Fruit fly (Drosophila melanogaster): ENCODE measurements around the gene CG11504.

The CG11504 gene

dm6 chr3R:30021009-30021408, 23.3 kb downstream of the CG11504 start (continued):
- TF ChIP-seq CG17568 (GFP tag; optimal IDR thresholded peaks at IDR 0.05) (no peak), otp (GFP tag; IDR thresholded peaks at IDR 0.05) (no peak), CG10147 (GFP tag; optimal IDR thresholded peaks at IDR 0.05) (no peak), eyg (GFP tag; optimal IDR thresholded peaks at IDR 0.05) (no peak), Chrac-16 (GFP tag; optimal IDR thresholded peaks at IDR 0.05) (no peak), CG9609 (GFP tag; optimal IDR thresholded peaks at IDR 0.05) (no peak), Dref (GFP tag; IDR thresholded peaks at IDR 0.05) (no peak), Hmr (GFP tag; optimal IDR thresholded peaks at IDR 0.05) (no peak), D (optimal IDR thresholded peaks at IDR 0.05) (no peak), D (GFP tag; optimal IDR thresholded peaks at IDR 0.05) (peak; percentile 17), Sry-δ (GFP tag; optimal IDR thresholded peaks at IDR 0.05) (no peak), Awh (GFP tag; IDR thresholded peaks at IDR 0.05) (0 out of 2 replicates have a peak, but pooled peaks have one; percentile 46), ems (GFP tag; optimal IDR thresholded peaks at IDR 0.05) (no peak), CG17328 (GFP tag; IDR thresholded peaks at IDR 0.05) (no peak), CG14014 (GFP tag; IDR thresholded peaks at IDR 0.05) (0 out of 2 replicates have a peak, but pooled peaks have one; percentile 27), nmo (GFP tag; optimal IDR thresholded peaks at IDR 0.05) (peak; percentile 12), da (GFP tag; optimal IDR thresholded peaks at IDR 0.05) (no peak), caup (GFP tag; optimal IDR thresholded peaks at IDR 0.05; ENCODE audit: severe bottlenecking) (no peak), Gsc (GFP tag; IDR thresholded peaks at IDR 0.05) (no peak), grau (tag; optimal IDR thresholded peaks at IDR 0.05) (peak; percentile 23), CG2889 (GFP tag; IDR thresholded peaks at IDR 0.05) (no peak), zen2 (GFP tag; IDR thresholded peaks at IDR 0.05; ENCODE audit: partially characterized antibody) (no peak), CG12236 (GFP tag; optimal IDR thresholded peaks at IDR 0.05) (no peak), CG2120 (GFP tag; optimal IDR thresholded peaks at IDR 0.05) (peak; percentile 10), pb (GFP tag; optimal IDR thresholded peaks at IDR 0.05) (no peak), CG13775 (GFP tag; optimal IDR thresholded peaks at IDR 0.05) (no peak), CG6689 (GFP tag; IDR thresholded peaks at IDR 0.05) (peak; percentile 44; the same call in 1 of the 2 replicates), CG9797 (GFP tag; optimal IDR thresholded peaks at IDR 0.05) (no peak), klu (GFP tag; IDR thresholded peaks at IDR 0.05) (no peak), run (tag; optimal IDR thresholded peaks at IDR 0.05) (no peak), CG11398 (GFP tag; optimal IDR thresholded peaks at IDR 0.05) (no peak), toy (GFP tag; IDR thresholded peaks at IDR 0.05) (no peak), sens-2 (GFP tag; IDR thresholded peaks at IDR 0.05) (no peak), CG15601 (tag; optimal IDR thresholded peaks at IDR 0.05) (no peak), CG7987 (GFP tag; optimal IDR thresholded peaks at IDR 0.05) (no peak), ftz-f1 (GFP tag; optimal IDR thresholded peaks at IDR 0.05) (no peak), D19B (GFP tag; optimal IDR thresholded peaks at IDR 0.05) (no peak), Hr3 (GFP tag; optimal IDR thresholded peaks at IDR 0.05) (no peak), cas (GFP tag; IDR thresholded peaks at IDR 0.05) (no peak), CG2199 (GFP tag; IDR thresholded peaks at IDR 0.05) (no peak), Ets65A (GFP tag) (no peak), NC2β (GFP tag; optimal IDR thresholded peaks at IDR 0.05) (no peak), CG13123 (GFP tag; optimal IDR thresholded peaks at IDR 0.05) (no peak), cwo (GFP tag; optimal IDR thresholded peaks at IDR 0.05) (peak; percentile 8), CG16815 (GFP tag; optimal IDR thresholded peaks at IDR 0.05) (no peak), MESR4 (GFP tag; optimal IDR thresholded peaks at IDR 0.05) (no peak), disco-r (GFP tag; optimal IDR thresholded peaks at IDR 0.05) (no peak), ato (GFP tag; IDR thresholded peaks at IDR 0.05; ENCODE audit: partially characterized antibody) (no peak), ro (GFP tag; IDR thresholded peaks at IDR 0.05) (no peak), CG14441 (GFP tag; IDR thresholded peaks at IDR 0.05) (no peak), Ravus (GFP tag; IDR thresholded peaks at IDR 0.05) (no peak), CG14710 (tag; optimal IDR thresholded peaks at IDR 0.05) (peak; percentile 2), Bdp1 (GFP tag; optimal IDR thresholded peaks at IDR 0.05) (no peak)
